Worm (Caenorhabditis elegans) whole organism, young adult: ENCODE measurements around the gene elo-6.

Source experiments
- B0336.3 ChIP-seq: fragments of 200-800 bp; sonication (Bioruptor generic); IDR thresholded peaks from 2 replicates; pipeline ENCODE4 v1.3.6; 2022; ENCODE audit warnings: missing genetic modification characterization, missing compliant biosample characterization
- F10E7.11 ChIP-seq: sonication (generic microtip); optimal IDR thresholded peaks from 2 replicates; lab custom pipeline; 2017; ENCODE audit warnings: mild to moderate bottlenecking, missing genetic modification characterization, moderate library complexity, missing compliant biosample characterization
- F39B2.1 ChIP-seq: fragments of 200-800 bp; sonication (Bioruptor generic); IDR thresholded peaks from 2 replicates; pipeline ENCODE4 v1.3.6; 2022; ENCODE audit warnings: missing genetic modification reagents, missing genetic modification characterization, missing compliant biosample characterization
- F55B11.4 ChIP-seq: sonication (generic microtip); optimal IDR thresholded peaks from 2 replicates; lab custom pipeline; 2016; ENCODE audit warnings: missing compliant biosample characterization, missing genetic modification characterization, borderline replicate concordance; ENCODE audit not compliant: insufficient read depth
- F57C9.4 ChIP-seq: sonication (generic microtip); optimal IDR thresholded peaks from 2 replicates; lab custom pipeline; 2017; ENCODE audit warnings: mild to moderate bottlenecking, missing genetic modification characterization, missing compliant biosample characterization
- K12H6.12 ChIP-seq: fragments of 200-800 bp; sonication (Bioruptor generic); optimal IDR thresholded peaks from 2 replicates; lab custom pipeline; 2018; ENCODE audit warnings: mild to moderate bottlenecking, missing genetic modification characterization, missing compliant biosample characterization
- Y56A3A.18 ChIP-seq: fragments of 200-800 bp; sonication (Bioruptor generic); IDR thresholded peaks from 2 replicates; pipeline ENCODE4 v1.3.6; 2022; ENCODE audit warnings: missing genetic modification reagents, missing genetic modification characterization, missing compliant biosample characterization
- Y79H2A.3 ChIP-seq: fragments of 200-800 bp; sonication (Bioruptor generic); conservative IDR thresholded peaks from 2 replicates; pipeline ENCODE4 v1.3.6; 2022; ENCODE audit warnings: missing genetic modification reagents, missing genetic modification characterization, missing compliant biosample characterization
- Y95B8A.8 ChIP-seq: fragments of 200-800 bp; sonication (Bioruptor generic); IDR thresholded peaks from 2 replicates; pipeline ENCODE4 v1.3.6; 2022; ENCODE audit warnings: missing genetic modification reagents, missing genetic modification characterization, missing compliant biosample characterization
- ZK185.1 ChIP-seq: sonication (generic microtip); optimal IDR thresholded peaks from 2 replicates; lab custom pipeline; 2016; ENCODE audit warnings: mild to moderate bottlenecking, missing genetic modification characterization, missing compliant biosample characterization; ENCODE audit not compliant: poor library complexity, severe bottlenecking
- aptf-3 ChIP-seq: fragments of 200-800 bp; sonication (Bioruptor generic); IDR thresholded peaks from 2 replicates; pipeline ENCODE4 v1.3.6; 2022; ENCODE audit warnings: missing genetic modification characterization, missing compliant biosample characterization
- atf-7 ChIP-seq: sonication (generic microtip); optimal IDR thresholded peaks from 2 replicates; lab custom pipeline; 2017; ENCODE audit warnings: mild to moderate bottlenecking, missing genetic modification characterization, missing compliant biosample characterization
- athp-1 ChIP-seq: sonication (generic microtip); optimal IDR thresholded peaks from 2 replicates; lab custom pipeline; 2017; ENCODE audit warnings: mild to moderate bottlenecking, missing genetic modification characterization, missing compliant biosample characterization
- attf-5 ChIP-seq: fragments of 200-800 bp; sonication (Bioruptor generic); optimal IDR thresholded peaks from 2 replicates; lab custom pipeline; 2018; ENCODE audit warnings: mild to moderate bottlenecking, missing genetic modification characterization, missing compliant biosample characterization
- cebp-1 ChIP-seq, 2 experiments: fragments of 200-800 bp in 1 of 2; sonication (Bioruptor generic) in 1 of 2; sonication (generic microtip) in 1 of 2; IDR thresholded peaks in 1 of 2; optimal IDR thresholded peaks in 1 of 2; 2 replicates each; pipeline versions ENCODE4 v1.3.6 to Lab custom; 2017 to 2022; ENCODE audit warnings: missing compliant biosample characterization in 2 of 2, missing genetic modification characterization in 2 of 2, mild to moderate bottlenecking in 1 of 2, missing genetic modification reagents in 1 of 2, moderate library complexity in 1 of 2
- cebp-2 ChIP-seq: fragments of 200-800 bp; sonication (Bioruptor generic); IDR thresholded peaks from 2 replicates; pipeline ENCODE4 v1.3.6; 2022; ENCODE audit warnings: missing genetic modification characterization, missing compliant biosample characterization
- ceh-100 ChIP-seq: fragments of 200-800 bp; sonication (Bioruptor generic); IDR thresholded peaks from 2 replicates; pipeline ENCODE4 v1.3.6; 2022; ENCODE audit warnings: missing genetic modification reagents, missing genetic modification characterization, missing compliant biosample characterization
- chd-7 ChIP-seq: sonication (generic microtip); optimal IDR thresholded peaks from 2 replicates; lab custom pipeline; 2016; ENCODE audit warnings: mild to moderate bottlenecking, missing genetic modification characterization, moderate library complexity, missing compliant biosample characterization
- dox-1 ChIP-seq: fragments of 200-800 bp; sonication (Bioruptor generic); IDR thresholded peaks from 2 replicates; pipeline ENCODE4 v1.3.6; 2022; ENCODE audit warnings: missing genetic modification reagents, missing genetic modification characterization, missing compliant biosample characterization
- egl-44 ChIP-seq: fragments of 200-800 bp; sonication (Bioruptor generic); IDR thresholded peaks from 2 replicates; pipeline ENCODE4 v1.3.6; 2022; ENCODE audit warnings: missing genetic modification reagents, missing genetic modification characterization, missing compliant biosample characterization
- ekl-4 ChIP-seq: fragments of 200-800 bp; sonication (Bioruptor generic); IDR thresholded peaks from 2 replicates; pipeline ENCODE4 v1.3.6; 2022; ENCODE audit warnings: missing genetic modification reagents, missing genetic modification characterization, missing compliant biosample characterization
- him-1 ChIP-seq: sonication (generic microtip); optimal IDR thresholded peaks from 2 replicates; lab custom pipeline; 2016; ENCODE audit warnings: missing genotype, missing genetic modification reagents, missing genetic modification characterization, missing compliant biosample characterization
- hmg-1.2 ChIP-seq: fragments of 200-800 bp; sonication (Bioruptor generic); IDR thresholded peaks from 2 replicates; pipeline ENCODE4 v1.3.6; 2022; ENCODE audit warnings: missing genetic modification reagents, missing genetic modification characterization, missing compliant biosample characterization
- hsf-1 ChIP-seq: fragments of 200-800 bp; sonication (Bioruptor generic); IDR thresholded peaks from 2 replicates; pipeline ENCODE4 v1.3.6; 2022; ENCODE audit warnings: missing genetic modification reagents, missing genetic modification characterization, missing compliant biosample characterization
- lin-54 ChIP-seq: fragments of 200-800 bp; sonication (Bioruptor generic); optimal IDR thresholded peaks from 2 replicates; lab custom pipeline; 2018; ENCODE audit warnings: mild to moderate bottlenecking, missing genetic modification characterization, missing compliant biosample characterization
- lsl-1 ChIP-seq: fragments of 200-800 bp; sonication (Bioruptor generic); optimal IDR thresholded peaks from 2 replicates; lab custom pipeline; 2018; ENCODE audit warnings: mild to moderate bottlenecking, missing genetic modification characterization, moderate library complexity, missing compliant biosample characterization
- lsy-27 ChIP-seq: sonication (generic microtip); optimal IDR thresholded peaks from 2 replicates; lab custom pipeline; 2017; ENCODE audit warnings: missing genetic modification characterization, mild to moderate bottlenecking, missing compliant biosample characterization, antibody characterized with exemption, missing genotype, borderline replicate concordance; ENCODE audit not compliant: insufficient read depth
- madf-3 ChIP-seq: fragments of 200-800 bp; sonication (Bioruptor generic); IDR thresholded peaks from 2 replicates; pipeline ENCODE4 v1.3.6; 2022; ENCODE audit warnings: missing genetic modification reagents, missing genetic modification characterization, missing compliant biosample characterization
- madf-6 ChIP-seq: fragments of 200-800 bp; sonication (Bioruptor generic); IDR thresholded peaks from 2 replicates; pipeline ENCODE4 v1.3.6; 2022; ENCODE audit warnings: missing genetic modification reagents, missing genetic modification characterization, missing compliant biosample characterization
- mcd-1 ChIP-seq: fragments of 200-800 bp; sonication (Bioruptor generic); IDR thresholded peaks from 2 replicates; pipeline ENCODE4 v1.3.6; 2022; ENCODE audit warnings: missing genetic modification reagents, missing genetic modification characterization, missing compliant biosample characterization
- mxl-1 ChIP-seq: sonication (generic microtip); optimal IDR thresholded peaks from 2 replicates; lab custom pipeline; 2016; ENCODE audit warnings: missing genetic modification characterization, missing compliant biosample characterization
- nfya-2 ChIP-seq: fragments of 200-800 bp; sonication (Bioruptor generic); IDR thresholded peaks from 2 replicates; pipeline ENCODE4 v1.3.6; 2022; ENCODE audit warnings: missing genetic modification reagents, missing genetic modification characterization, missing compliant biosample characterization
- nhr-80 ChIP-seq: sonication (generic microtip); optimal IDR thresholded peaks from 2 replicates; lab custom pipeline; 2016; ENCODE audit warnings: missing genetic modification characterization, missing compliant biosample characterization
- nhr-90 ChIP-seq: sonication (generic microtip); optimal IDR thresholded peaks from 2 replicates; lab custom pipeline; 2016; ENCODE audit warnings: missing genotype, mild to moderate bottlenecking, missing genetic modification characterization, missing compliant biosample characterization
- pbrm-1 ChIP-seq: fragments of 200-800 bp; sonication (Bioruptor generic); IDR thresholded peaks from 2 replicates; pipeline ENCODE4 v1.3.6; 2022; ENCODE audit warnings: missing genetic modification reagents, missing genetic modification characterization, missing compliant biosample characterization
- sea-2 ChIP-seq: fragments of 200-800 bp; sonication (Bioruptor generic); IDR thresholded peaks from 2 replicates; pipeline ENCODE4 v1.3.6; 2022; ENCODE audit warnings: missing genetic modification characterization, missing compliant biosample characterization
- snpc-1.3 ChIP-seq: sonication (generic microtip); optimal IDR thresholded peaks from 2 replicates; lab custom pipeline; 2017; ENCODE audit warnings: missing genetic modification characterization, mild to moderate bottlenecking, missing compliant biosample characterization, antibody characterized with exemption, moderate library complexity, missing genotype, missing genetic modification reagents; ENCODE audit not compliant: insufficient read depth
- somi-1 ChIP-seq: fragments of 200-800 bp; sonication (Bioruptor generic); optimal IDR thresholded peaks from 2 replicates; lab custom pipeline; 2018; ENCODE audit warnings: mild to moderate bottlenecking, missing genetic modification characterization, missing compliant biosample characterization
- tbp1 ChIP-seq: fragments of 200-800 bp; sonication (Bioruptor generic); optimal IDR thresholded peaks from 2 replicates; lab custom pipeline; 2018; ENCODE audit warnings: mild to moderate bottlenecking, missing genetic modification characterization, missing compliant biosample characterization
- tlf-1 ChIP-seq: fragments of 200-800 bp; sonication (Bioruptor generic); optimal IDR thresholded peaks from 2 replicates; lab custom pipeline; 2018; ENCODE audit warnings: mild to moderate bottlenecking, missing genetic modification characterization, missing compliant biosample characterization
- unc-130 ChIP-seq: sonication (generic microtip); optimal IDR thresholded peaks from 2 replicates; lab custom pipeline; 2016; ENCODE audit warnings: missing genetic modification reagents, missing genetic modification characterization, missing compliant biosample characterization
- zfh-2 ChIP-seq: fragments of 200-800 bp; sonication (Bioruptor generic); conservative IDR thresholded peaks from 2 replicates; pipeline ENCODE4 v1.3.6; 2022; ENCODE audit warnings: missing genetic modification reagents, missing genetic modification characterization, missing compliant biosample characterization
- ztf-18 ChIP-seq: sonication (generic microtip); optimal IDR thresholded peaks from 2 replicates; lab custom pipeline; 2016; ENCODE audit warnings: missing genotype, mild to moderate bottlenecking, missing genetic modification characterization, missing compliant biosample characterization
- ztf-26 ChIP-seq: sonication (generic microtip); optimal IDR thresholded peaks from 2 replicates; lab custom pipeline; 2017; ENCODE audit warnings: missing genetic modification characterization, missing compliant biosample characterization
- ztf-28 ChIP-seq: fragments of 200-800 bp; sonication (Bioruptor generic); IDR thresholded peaks from 2 replicates; pipeline ENCODE4 v1.3.6; 2022; ENCODE audit warnings: missing genetic modification reagents, missing genetic modification characterization, missing compliant biosample characterization
- ztf-6 ChIP-seq: fragments of 200-800 bp; sonication (Bioruptor generic); IDR thresholded peaks from 2 replicates; pipeline ENCODE4 v1.3.6; 2022; ENCODE audit warnings: missing genetic modification reagents, missing genetic modification characterization, missing compliant biosample characterization

The elo-6 gene

ce11 chrIV:5369414-5369813 lies 18.9 kb downstream of the elo-6 start, which contains the start of gene F41H10.3:
F41H10.3 (plus strand) TSS chrIV:5369801.
- TF ChIP-seq mcd-1 (0 out of 2 replicates have a peak, but pooled peaks have one; percentile 31), athp-1 (tag; lab: Kevin White, UChicago) (no peak)

- TF ChIP-seq lsy-27 (tag; lab: Kevin White, UChicago) (no peak), nhr-90 (tag; lab: Kevin White, UChicago) (no peak), F10E7.11 (no peak), egl-44 (GFP tag; lab: Robert Waterston, UW) (no peak), sea-2 (no peak), atf-7 (no peak), nhr-80 (tag; lab: Kevin White, UChicago) (peak; percentile 11), Y79H2A.3 (no peak), ztf-18 (tag; lab: Kevin White, UChicago) (no peak), chd-7 (tag; lab: Kevin White, UChicago) (no peak), K12H6.12 (tag; lab: Kevin White, UChicago) (no peak), somi-1 (GFP tag; lab: Kevin White, UChicago) (no peak), ztf-28 (GFP tag; lab: Robert Waterston, UW) (no peak), dox-1 (GFP tag; lab: Robert Waterston, UW) (peak; percentile 36; the same call in 1 of the 2 replicates), hsf-1 (no peak), tbp1 (GFP tag; lab: Kevin White, UChicago) (peak; percentile 8), F55B11.4 (tag; lab: Kevin White, UChicago) (no peak), snpc-1.3 (tag; lab: Kevin White, UChicago) (no peak), unc-130 (GFP tag; lab: Kevin White, UChicago) (no peak), ceh-100 (GFP tag; lab: Robert Waterston, UW) (no peak), pbrm-1 (GFP tag; lab: Robert Waterston, UW) (0 out of 2 replicates have a peak, but pooled peaks have one; percentile 31), athp-1 (tag; lab: Kevin White, UChicago) (no peak), F57C9.4 (tag; lab: Kevin White, UChicago) (no peak), lin-54 (GFP tag; lab: Kevin White, UChicago) (peak; percentile 6), Y95B8A.8 (GFP tag; lab: Robert Waterston, UW) (0 out of 2 replicates have a peak, but pooled peaks have one; percentile 40), lsl-1 (GFP tag; lab: Kevin White, UChicago) (no peak), tlf-1 (GFP tag; lab: Kevin White, UChicago) (no peak), cebp-1 (GFP tag; IDR thresholded peaks at IDR 0.05; lab: Robert Waterston, UW) (no peak), cebp-1 (tag; optimal IDR thresholded peaks at IDR 0.05; lab: Kevin White, UChicago) (peak; percentile 49), ZK185.1 (tag; lab: Kevin White, UChicago) (no peak), attf-5 (peak; percentile 77), F39B2.1 (GFP tag; lab: Robert Waterston, UW) (no peak), ztf-26 (tag; lab: Kevin White, UChicago) (no peak), him-1 (no peak), mxl-1 (tag; lab: Kevin White, UChicago) (no peak), zfh-2 (peak; percentile 63), ztf-6 (GFP tag; lab: Robert Waterston, UW) (no peak), cebp-2 (GFP tag; lab: Robert Waterston, UW) (no peak), hmg-1.2 (peak; percentile 93), madf-3 (no peak), Y56A3A.18 (no peak), nfya-2 (GFP tag; lab: Robert Waterston, UW) (no peak), ekl-4 (0 out of 2 replicates have a peak, but pooled peaks have one; percentile 48), madf-6 (GFP tag; lab: Robert Waterston, UW) (peak; percentile 52), aptf-3 (GFP tag; lab: Robert Waterston, UW) (no peak), B0336.3 (peak; percentile 46; the same call in 1 of the 2 replicates)
Observed at ce11 chrIV:5368860-5369259, 19.5 kb downstream of the elo-6 start.
